Fruit fly (Drosophila melanogaster) whole organism, embryonic: ENCODE measurements around the gene CG12054.

Experiments
- Atf3 ChIP-seq: fragments of 200-800 bp; sonication (Bioruptor generic); optimal IDR thresholded peaks from 3 replicates; lab custom pipeline; 2016; ENCODE audit warnings: missing biosample characterization, missing genetic modification characterization
- Blimp-1 ChIP-seq: fragments of 200-800 bp; sonication (Bioruptor generic); optimal IDR thresholded peaks from 3 replicates; lab custom pipeline; 2018; ENCODE audit warnings: missing biosample characterization, missing genetic modification characterization, mild to moderate bottlenecking, moderate library complexity, missing genetic modification reagents
- Bteb2 ChIP-seq: fragments of 200-800 bp; sonication (Bioruptor generic); optimal IDR thresholded peaks from 2 replicates; lab custom pipeline; 2016; ENCODE audit warnings: missing biosample characterization, missing genetic modification characterization
- CG10274 ChIP-seq: fragments of 200-800 bp; sonication (Bioruptor generic); optimal IDR thresholded peaks from 3 replicates; lab custom pipeline; 2017; ENCODE audit warnings: missing biosample characterization, mild to moderate bottlenecking, missing genetic modification characterization
- CG12236 ChIP-seq: fragments of 200-800 bp; sonication (Bioruptor generic); optimal IDR thresholded peaks from 2 replicates; lab custom pipeline; 2016; ENCODE audit warnings: missing biosample characterization, missing genetic modification characterization
- CG12744 ChIP-seq: fragments of 200-800 bp; sonication (Bioruptor generic); optimal IDR thresholded peaks from 2 replicates; lab custom pipeline; 2016; ENCODE audit warnings: missing biosample characterization, missing genetic modification characterization
- CG1647 ChIP-seq: fragments of 200-800 bp; sonication (Bioruptor generic); optimal IDR thresholded peaks from 3 replicates; lab custom pipeline; 2016; ENCODE audit warnings: missing biosample characterization, missing genetic modification characterization
- CG17802 ChIP-seq: fragments of 200-800 bp; sonication (Bioruptor generic); optimal IDR thresholded peaks from 2 replicates; lab custom pipeline; 2018; ENCODE audit warnings: missing biosample characterization, mild to moderate bottlenecking, missing genetic modification characterization, moderate library complexity
- CG17912 ChIP-seq: fragments of 200-800 bp; sonication (Bioruptor generic); optimal IDR thresholded peaks from 2 replicates; lab custom pipeline; 2018; ENCODE audit warnings: missing biosample characterization, mild to moderate bottlenecking, missing genetic modification characterization
- CG18619 ChIP-seq: fragments of 200-800 bp; sonication (Bioruptor generic); optimal IDR thresholded peaks from 3 replicates; lab custom pipeline; 2017; ENCODE audit warnings: missing biosample characterization, mild to moderate bottlenecking, missing genetic modification characterization
- CG3281 ChIP-seq: fragments of 200-800 bp; sonication (Bioruptor generic); optimal IDR thresholded peaks from 3 replicates; lab custom pipeline; 2017; ENCODE audit warnings: missing biosample characterization, mild to moderate bottlenecking, missing genetic modification characterization
- CG34224 ChIP-seq: fragments of 200-800 bp; sonication (Bioruptor generic); IDR thresholded peaks from 3 replicates; pipeline ENCODE4 v1.3.6; 2022; ENCODE audit warnings: missing biosample characterization, missing genetic modification characterization; ENCODE audit not compliant: partially characterized antibody
- CG3995 ChIP-seq: fragments of 200-800 bp; sonication (Bioruptor generic); optimal IDR thresholded peaks from 3 replicates; lab custom pipeline; 2016; ENCODE audit warnings: missing biosample characterization, missing genetic modification characterization
- CG4617 ChIP-seq: fragments of 200-800 bp; sonication (Bioruptor generic); optimal IDR thresholded peaks from 3 replicates; lab custom pipeline; 2016; ENCODE audit warnings: missing biosample characterization, missing genetic modification characterization, borderline replicate concordance
- CG5953 ChIP-seq: fragments of 200-800 bp; sonication (Bioruptor generic); IDR thresholded peaks from 2 replicates; pipeline ENCODE4 v1.3.6; 2022; ENCODE audit warnings: missing biosample characterization, missing genetic modification characterization
- CG7928 ChIP-seq: fragments of 200-800 bp; sonication (Bioruptor generic); optimal IDR thresholded peaks from 2 replicates; lab custom pipeline; 2017; ENCODE audit warnings: missing biosample characterization, mild to moderate bottlenecking, missing genetic modification characterization
- CG8478 ChIP-seq: fragments of >200 bp; optimal IDR thresholded peaks from 2 replicates; lab custom pipeline; 2018
- Chrac-16 ChIP-seq: fragments of 200-800 bp; sonication (Bioruptor generic); optimal IDR thresholded peaks from 3 replicates; lab custom pipeline; 2016; ENCODE audit warnings: missing biosample characterization, missing genetic modification characterization
- Doc3 ChIP-seq: fragments of 200-800 bp; sonication (Bioruptor generic); IDR thresholded peaks from 3 replicates; pipeline ENCODE4 v1.3.6; 2022; ENCODE audit warnings: missing biosample characterization, missing genetic modification characterization; ENCODE audit not compliant: partially characterized antibody
- Elba2 ChIP-seq: fragments of 200-800 bp; sonication (Bioruptor generic); optimal IDR thresholded peaks from 3 replicates; lab custom pipeline; 2016; ENCODE audit warnings: missing biosample characterization, missing genetic modification characterization
- Fer1 ChIP-seq: fragments of 200-800 bp; sonication (Bioruptor generic); optimal IDR thresholded peaks from 2 replicates; lab custom pipeline; 2017; ENCODE audit warnings: missing biosample characterization, mild to moderate bottlenecking, missing genetic modification characterization
- Gug ChIP-seq: fragments of 200-800 bp; sonication (Bioruptor generic); IDR thresholded peaks from 4 replicates; pipeline ENCODE4 v1.3.6; 2022; ENCODE audit warnings: missing biosample characterization, missing genetic modification characterization
- HmgZ ChIP-seq: fragments of 200-800 bp; sonication (Bioruptor generic); optimal IDR thresholded peaks from 2 replicates; lab custom pipeline; 2018; ENCODE audit warnings: missing biosample characterization, mild to moderate bottlenecking, missing genetic modification characterization
- Hr51 ChIP-seq, 2 experiments: fragments of 200-800 bp; sonication (Bioruptor generic); optimal IDR thresholded peaks; 2 replicates in 1 of 2; 3 replicates in 1 of 2; lab custom pipeline; 2016 to 2018; ENCODE audit warnings: missing biosample characterization in 2 of 2, missing genetic modification characterization in 2 of 2, mild to moderate bottlenecking in 1 of 2, moderate library complexity in 1 of 2
- Hr78 ChIP-seq, 2 experiments: fragments of 200-800 bp in 1 of 2; fragments of >200 bp in 1 of 2; sonication (Bioruptor generic) in 1 of 2; optimal IDR thresholded peaks; 2 replicates each; lab custom pipeline; 2017 to 2019; ENCODE audit warnings: missing biosample characterization in 2 of 2, missing genetic modification characterization in 2 of 2, mild to moderate bottlenecking in 1 of 2, moderate library complexity in 1 of 2
- Max ChIP-seq: fragments of 200-800 bp; sonication (Bioruptor generic); optimal IDR thresholded peaks from 2 replicates; lab custom pipeline; 2016; ENCODE audit warnings: missing biosample characterization, mild to moderate bottlenecking, missing genetic modification characterization
- Nf-YC ChIP-seq: fragments of 200-800 bp; optimal IDR thresholded peaks from 3 replicates; lab custom pipeline; 2019; ENCODE audit warnings: missing biosample characterization, mild to moderate bottlenecking, missing genetic modification characterization, moderate library complexity
- YL-1 ChIP-seq: fragments of 200-800 bp; sonication (Bioruptor generic); optimal IDR thresholded peaks from 3 replicates; lab custom pipeline; 2017; ENCODE audit warnings: missing biosample characterization, mild to moderate bottlenecking, missing genetic modification characterization
- al ChIP-seq: fragments of 200-800 bp; sonication (Bioruptor generic); IDR thresholded peaks from 2 replicates; pipeline ENCODE4 v1.3.6; 2022; ENCODE audit warnings: missing biosample characterization, missing genetic modification characterization
- ap ChIP-seq: fragments of 200-800 bp; sonication (Bioruptor generic); IDR thresholded peaks from 2 replicates; pipeline ENCODE4 v1.3.6; 2022; ENCODE audit warnings: missing biosample characterization, missing genetic modification characterization
- bowl ChIP-seq: fragments of 200-800 bp; sonication (Bioruptor generic); IDR thresholded peaks from 2 replicates; pipeline ENCODE4 v1.3.6; 2022; ENCODE audit warnings: missing biosample characterization, missing genetic modification characterization
- cato ChIP-seq: fragments of 200-800 bp; sonication (Bioruptor generic); optimal IDR thresholded peaks from 2 replicates; lab custom pipeline; 2016; ENCODE audit warnings: missing biosample characterization, missing genetic modification characterization, borderline replicate concordance
- chif ChIP-seq, 2 experiments: fragments of 200-800 bp; sonication (Bioruptor generic); optimal IDR thresholded peaks; 3 replicates each; lab custom pipeline; 2016; ENCODE audit warnings: missing biosample characterization in 2 of 2, missing genetic modification characterization in 2 of 2
- chinmo ChIP-seq: fragments of 200-800 bp; sonication (Bioruptor generic); IDR thresholded peaks from 4 replicates; pipeline ENCODE4 v1.3.6; 2022; ENCODE audit warnings: missing biosample characterization, missing genetic modification characterization; ENCODE audit not compliant: partially characterized antibody
- danr ChIP-seq: fragments of 200-800 bp; sonication (Bioruptor generic); IDR thresholded peaks from 2 replicates; pipeline ENCODE4 v1.3.6; 2022; ENCODE audit warnings: missing biosample characterization, missing genetic modification characterization
- dimm ChIP-seq: fragments of 200-800 bp; sonication (Bioruptor generic); IDR thresholded peaks from 2 replicates; pipeline ENCODE4 v1.3.6; 2022; ENCODE audit warnings: missing biosample characterization, missing genetic modification characterization
- dm ChIP-seq: fragments of 200-800 bp; sonication (Bioruptor generic); optimal IDR thresholded peaks from 3 replicates; lab custom pipeline; 2016; ENCODE audit warnings: missing biosample characterization, missing genetic modification characterization
- ems ChIP-seq: fragments of 200-800 bp; sonication (Bioruptor generic); optimal IDR thresholded peaks from 3 replicates; lab custom pipeline; 2016; ENCODE audit warnings: missing biosample characterization, missing genetic modification characterization
- en ChIP-seq: fragments of 200-800 bp; sonication (Bioruptor generic); optimal IDR thresholded peaks from 2 replicates; lab custom pipeline; 2016; ENCODE audit warnings: missing biosample characterization, missing genetic modification characterization
- fd64A ChIP-seq: fragments of 200-800 bp; sonication (Bioruptor generic); optimal IDR thresholded peaks from 3 replicates; lab custom pipeline; 2018; ENCODE audit warnings: missing biosample characterization, mild to moderate bottlenecking, missing genetic modification characterization
- ftz-f1 ChIP-seq: fragments of 200-800 bp; sonication (Bioruptor generic); optimal IDR thresholded peaks from 2 replicates; lab custom pipeline; 2016; ENCODE audit warnings: missing biosample characterization, missing genetic modification characterization
- gcm2 ChIP-seq: fragments of 200-800 bp; sonication (Bioruptor generic); optimal IDR thresholded peaks from 2 replicates; lab custom pipeline; 2016; ENCODE audit warnings: missing biosample characterization, missing genetic modification characterization
- gsb-n ChIP-seq: fragments of 200-800 bp; sonication (Bioruptor generic); optimal IDR thresholded peaks from 3 replicates; lab custom pipeline; 2018; ENCODE audit warnings: missing biosample characterization, mild to moderate bottlenecking, missing genetic modification characterization
- phol ChIP-seq: fragments of 200-800 bp; sonication (Bioruptor generic); optimal IDR thresholded peaks from 3 replicates; lab custom pipeline; 2018; ENCODE audit warnings: missing biosample characterization, mild to moderate bottlenecking, missing genetic modification characterization, moderate library complexity
- pum ChIP-seq: fragments of 200-800 bp; sonication (Bioruptor generic); optimal IDR thresholded peaks from 2 replicates; lab custom pipeline; 2016; ENCODE audit warnings: missing biosample characterization, missing genetic modification characterization
- schlank ChIP-seq: fragments of 200-800 bp; sonication (Bioruptor generic); optimal IDR thresholded peaks from 2 replicates; lab custom pipeline; 2018; ENCODE audit warnings: missing biosample characterization, mild to moderate bottlenecking, missing genetic modification characterization
- stc ChIP-seq: fragments of 200-800 bp; sonication (Bioruptor generic); IDR thresholded peaks from 2 replicates; pipeline ENCODE4 v1.3.6; 2022; ENCODE audit warnings: missing biosample characterization, missing genetic modification characterization
- tna ChIP-seq: fragments of 200-800 bp; sonication (Bioruptor generic); IDR thresholded peaks from 2 replicates; pipeline ENCODE4 v1.3.6; 2022; ENCODE audit warnings: missing biosample characterization, missing genetic modification characterization; ENCODE audit not compliant: partially characterized antibody
- zen ChIP-seq: fragments of 200-800 bp; sonication (Bioruptor generic); optimal IDR thresholded peaks from 3 replicates; lab custom pipeline; 2018; ENCODE audit warnings: missing biosample characterization, mild to moderate bottlenecking, missing genetic modification characterization, moderate library complexity

Gene CG12054

DNA sequence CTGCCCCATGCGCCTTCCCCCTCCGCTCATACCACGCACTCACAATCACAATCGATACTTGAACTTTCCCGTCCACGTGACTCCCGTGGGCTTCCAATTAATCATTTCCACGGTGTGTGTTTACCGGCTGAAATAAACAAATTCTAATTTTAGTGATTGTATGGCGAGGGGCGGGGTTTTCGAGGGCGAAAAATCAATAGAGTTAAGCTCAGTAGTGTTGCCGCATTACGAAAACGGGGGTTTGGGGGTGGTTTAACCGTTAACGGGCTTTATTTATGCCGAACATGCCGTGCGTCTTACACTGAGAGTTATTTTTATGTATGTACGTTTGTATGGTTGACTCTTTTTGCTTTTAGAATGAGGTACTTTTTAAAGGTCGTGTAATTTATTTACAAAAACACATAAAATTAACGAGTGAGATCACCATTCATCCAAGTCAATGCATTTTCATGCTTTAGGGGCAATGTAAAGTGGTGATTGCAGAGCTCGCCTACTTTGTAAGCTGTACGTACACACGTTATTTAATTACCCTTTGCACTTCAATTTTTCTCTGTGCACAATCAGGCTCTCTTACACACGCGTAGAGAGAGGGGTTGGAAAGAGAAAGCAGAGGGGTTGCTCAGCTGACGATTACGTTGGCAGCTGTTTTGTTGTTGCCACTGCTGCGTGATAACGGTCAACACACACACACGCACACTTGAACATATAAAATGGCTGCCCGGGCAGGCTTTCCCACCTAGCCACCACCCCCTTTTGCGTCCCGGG, 1.8 kb downstream of the CG12054 start (continued):
- peak; percentile 55 for TF ChIP-seq CG12236
- TF ChIP-seq stc (GFP tag; lab: Robert Waterston, UW) = no peak
- TF ChIP-seq dimm = no peak
- TF ChIP-seq phol (tag; lab: Kevin White, UChicago) = peak; percentile 79
- peak; percentile 76 for TF ChIP-seq Atf3 (GFP tag; lab: Kevin White, UChicago)
- TF ChIP-seq bowl (GFP tag; lab: Robert Waterston, UW) = no peak
- TF ChIP-seq Elba2 (GFP tag; lab: Kevin White, UChicago) = peak; percentile 17
- peak; percentile 53 for TF ChIP-seq cato (GFP tag; lab: Kevin White, UChicago)
- peak; percentile 85 for TF ChIP-seq HmgZ
- peak in 1 of 2 experiments; percentile 16 for TF ChIP-seq Hr78 (GFP tag; optimal IDR thresholded peaks at IDR 0.05; lab: Kevin White, UChicago)
- peak; percentile 53 for TF ChIP-seq fd64A (GFP tag; lab: Kevin White, UChicago)
- no peak for TF ChIP-seq ftz-f1
- TF ChIP-seq Max = peak; percentile 72
- TF ChIP-seq Chrac-16 = peak; percentile 82
- peak; percentile 50 for TF ChIP-seq CG7928 (GFP tag; lab: Kevin White, UChicago)
- TF ChIP-seq CG1647 (GFP tag; lab: Kevin White, UChicago) = peak; percentile 62
- peak; percentile 67 to 87 for TF ChIP-seq chif (GFP tag; optimal IDR thresholded peaks at IDR 0.05; lab: Kevin White, UChicago)
- no peak for TF ChIP-seq chinmo (GFP tag; lab: Robert Waterston, UW)
- TF ChIP-seq tna = no peak
- no peak for TF ChIP-seq CG17802 (tag; lab: Kevin White, UChicago)
- TF ChIP-seq Blimp-1 (GFP tag; lab: Kevin White, UChicago) = peak; percentile 77
- no peak for TF ChIP-seq danr (GFP tag; lab: Robert Waterston, UW)
- peak; percentile 58; the same call in 3 of the 4 replicates for TF ChIP-seq Gug (GFP tag; lab: Robert Waterston, UW)
- TF ChIP-seq Bteb2 (GFP tag; lab: Kevin White, UChicago) = peak; percentile 74
- TF ChIP-seq en (GFP tag; lab: Kevin White, UChicago) = peak; percentile 81
- no peak for TF ChIP-seq ap
- TF ChIP-seq CG3281 (GFP tag; lab: Kevin White, UChicago) = peak; percentile 86
- TF ChIP-seq Fer1 (GFP tag; lab: Kevin White, UChicago) = peak; percentile 93
- TF ChIP-seq CG34224 = no peak
- TF ChIP-seq CG3995 (GFP tag; lab: Kevin White, UChicago) = peak; percentile 27
- TF ChIP-seq CG17912 (GFP tag; lab: Kevin White, UChicago) = peak; percentile 60
- peak; percentile 77 for TF ChIP-seq CG12744
- TF ChIP-seq YL-1 = peak; percentile 28
- TF ChIP-seq ems (GFP tag; lab: Kevin White, UChicago) = peak; percentile 77
- peak; percentile 80 to 85 for TF ChIP-seq Hr51 (GFP tag; optimal IDR thresholded peaks at IDR 0.05; lab: Kevin White, UChicago)
- peak; percentile 83 for TF ChIP-seq pum (GFP tag; lab: Kevin White, UChicago)
- no peak for TF ChIP-seq CG5953 (GFP tag; lab: Robert Waterston, UW)
- TF ChIP-seq CG10274 (GFP tag; lab: Kevin White, UChicago) = peak; percentile 63
- TF ChIP-seq gcm2 = peak; percentile 29
- peak; percentile 71 for TF ChIP-seq zen (tag; lab: Kevin White, UChicago)
- TF ChIP-seq CG18619 (GFP tag; lab: Kevin White, UChicago) = peak; percentile 89
- TF ChIP-seq Nf-YC (tag; lab: Kevin White, UChicago) = peak; percentile 72
- peak; percentile 72 for TF ChIP-seq schlank (tag; lab: Kevin White, UChicago)
- TF ChIP-seq CG4617 (GFP tag; lab: Kevin White, UChicago) = peak; percentile 52
- no peak for TF ChIP-seq CG8478 (lab: Kevin White, UChicago)
- TF ChIP-seq al (GFP tag; lab: Robert Waterston, UW) = no peak
- peak; percentile 40 for TF ChIP-seq dm (GFP tag; lab: Kevin White, UChicago)
- TF ChIP-seq gsb-n (tag; lab: Kevin White, UChicago) = peak; percentile 74
- no peak for TF ChIP-seq Doc3 (GFP tag; lab: Robert Waterston, UW)
